Fruit fly (Drosophila melanogaster) whole organism, embryonic: ENCODE data around the gene CG9444.

Experiments
- Abd-B ChIP-seq: fragments of 200-800 bp; sonication (Bioruptor generic); optimal IDR thresholded peaks from 2 replicates; lab custom pipeline; 2018; ENCODE audit warnings: missing biosample characterization, mild to moderate bottlenecking, missing genetic modification characterization, moderate library complexity
- Adf1 ChIP-seq: fragments of 200-800 bp; sonication (Bioruptor generic); IDR thresholded peaks from 2 replicates; pipeline ENCODE4 v1.3.6; 2022; ENCODE audit warnings: missing biosample characterization, missing genetic modification characterization
- Atf-2 ChIP-seq: fragments of 200-800 bp; sonication (Bioruptor generic); optimal IDR thresholded peaks from 2 replicates; lab custom pipeline; 2016; ENCODE audit warnings: missing biosample characterization, missing genetic modification characterization
- CG11456 ChIP-seq: fragments of 200-800 bp; sonication (Bioruptor generic); IDR thresholded peaks from 3 replicates; pipeline ENCODE4 v1.3.6; 2022; ENCODE audit warnings: missing biosample characterization, missing genetic modification characterization
- CG11723 ChIP-seq: fragments of 200-800 bp; sonication (Bioruptor generic); optimal IDR thresholded peaks from 2 replicates; lab custom pipeline; 2017; ENCODE audit warnings: missing biosample characterization, mild to moderate bottlenecking, missing genetic modification characterization
- CG13287 ChIP-seq: fragments of 200-800 bp; sonication (Bioruptor generic); IDR thresholded peaks from 2 replicates; pipeline ENCODE4 v1.3.6; 2022; ENCODE audit warnings: missing biosample characterization, missing genetic modification characterization; ENCODE audit not compliant: partially characterized antibody
- CG13624 ChIP-seq: fragments of 200-800 bp; sonication (Bioruptor generic); optimal IDR thresholded peaks from 2 replicates; lab custom pipeline; 2016; ENCODE audit warnings: missing biosample characterization, missing genetic modification characterization
- CG14441 ChIP-seq: fragments of 200-800 bp; sonication (Bioruptor generic); IDR thresholded peaks from 2 replicates; pipeline ENCODE4 v1.3.6; 2022; ENCODE audit warnings: missing biosample characterization, missing genetic modification characterization
- CG15514 ChIP-seq: fragments of 200-800 bp; sonication (Bioruptor generic); optimal IDR thresholded peaks from 3 replicates; lab custom pipeline; 2017; ENCODE audit warnings: missing biosample characterization, missing genetic modification characterization, mild to moderate bottlenecking, moderate library complexity, missing genetic modification reagents
- CG1602 ChIP-seq: fragments of 200-800 bp; sonication (Bioruptor generic); optimal IDR thresholded peaks from 3 replicates; lab custom pipeline; 2016; ENCODE audit warnings: missing biosample characterization, missing genetic modification characterization
- CG16779 ChIP-seq: fragments of 200-800 bp; sonication (Bioruptor generic); IDR thresholded peaks from 2 replicates; pipeline ENCODE4 v1.3.6; 2022; ENCODE audit warnings: missing biosample characterization, missing genetic modification characterization
- CG17186 ChIP-seq: fragments of 200-800 bp; sonication (Bioruptor generic); optimal IDR thresholded peaks from 3 replicates; lab custom pipeline; 2017; ENCODE audit warnings: missing biosample characterization, missing genetic modification reagents, missing genetic modification characterization
- CG17568 ChIP-seq: fragments of 200-800 bp; sonication (Bioruptor generic); optimal IDR thresholded peaks from 2 replicates; lab custom pipeline; 2018; ENCODE audit warnings: missing biosample characterization, mild to moderate bottlenecking, missing genetic modification characterization, moderate library complexity
- CG17612 ChIP-seq: fragments of 200-800 bp; sonication (Bioruptor generic); IDR thresholded peaks from 2 replicates; pipeline ENCODE4 v1.3.6; 2022; ENCODE audit warnings: missing biosample characterization, missing genetic modification characterization
- CG1792 ChIP-seq: fragments of 200-800 bp; sonication (Bioruptor generic); optimal IDR thresholded peaks from 2 replicates; lab custom pipeline; 2016; ENCODE audit warnings: missing biosample characterization, missing genetic modification characterization
- CG18619 ChIP-seq: fragments of 200-800 bp; sonication (Bioruptor generic); optimal IDR thresholded peaks from 3 replicates; lab custom pipeline; 2017; ENCODE audit warnings: missing biosample characterization, mild to moderate bottlenecking, missing genetic modification characterization
- CG2199 ChIP-seq: fragments of 200-800 bp; sonication (Bioruptor generic); IDR thresholded peaks from 3 replicates; pipeline ENCODE4 v1.3.6; 2022; ENCODE audit warnings: missing biosample characterization, missing genetic modification characterization
- CG30431 ChIP-seq: fragments of 200-800 bp; sonication (Bioruptor generic); optimal IDR thresholded peaks from 2 replicates; lab custom pipeline; 2017; ENCODE audit warnings: missing biosample characterization, missing genetic modification characterization
- CG3065 ChIP-seq: fragments of 200-800 bp; sonication (Bioruptor generic); optimal IDR thresholded peaks from 2 replicates; lab custom pipeline; 2016; ENCODE audit warnings: missing biosample characterization, missing genetic modification characterization
- CG31365 ChIP-seq: fragments of 200-800 bp; sonication (Bioruptor generic); optimal IDR thresholded peaks from 2 replicates; lab custom pipeline; 2018; ENCODE audit warnings: missing biosample characterization, mild to moderate bottlenecking, missing genetic modification characterization
- CG3281 ChIP-seq: fragments of 200-800 bp; sonication (Bioruptor generic); optimal IDR thresholded peaks from 3 replicates; lab custom pipeline; 2017; ENCODE audit warnings: missing biosample characterization, mild to moderate bottlenecking, missing genetic modification characterization
- CG4282 ChIP-seq: fragments of 200-800 bp; sonication (Bioruptor generic); optimal IDR thresholded peaks from 2 replicates; lab custom pipeline; 2016; ENCODE audit warnings: missing biosample characterization, missing genetic modification characterization
- CG6813 ChIP-seq: fragments of 200-800 bp; sonication (Bioruptor generic); optimal IDR thresholded peaks from 2 replicates; lab custom pipeline; 2017; ENCODE audit warnings: missing biosample characterization, missing genetic modification characterization, mild to moderate bottlenecking, moderate library complexity, missing genetic modification reagents
- CG7372 ChIP-seq: fragments of 200-800 bp; sonication (Bioruptor generic); IDR thresholded peaks from 2 replicates; pipeline ENCODE4 v1.3.6; 2022; ENCODE audit warnings: missing biosample characterization, missing genetic modification characterization
- CG7745 ChIP-seq: fragments of 200-800 bp; sonication (Bioruptor generic); optimal IDR thresholded peaks from 2 replicates; lab custom pipeline; 2018; ENCODE audit warnings: missing biosample characterization, mild to moderate bottlenecking, missing genetic modification characterization, moderate library complexity
- CG7928 ChIP-seq: fragments of 200-800 bp; sonication (Bioruptor generic); optimal IDR thresholded peaks from 2 replicates; lab custom pipeline; 2017; ENCODE audit warnings: missing biosample characterization, mild to moderate bottlenecking, missing genetic modification characterization
- Chrac-16 ChIP-seq: fragments of 200-800 bp; sonication (Bioruptor generic); optimal IDR thresholded peaks from 3 replicates; lab custom pipeline; 2016; ENCODE audit warnings: missing biosample characterization, missing genetic modification characterization
- CkIIα-i1 ChIP-seq: fragments of 200-800 bp; sonication (Bioruptor generic); IDR thresholded peaks from 2 replicates; pipeline ENCODE4 v1.3.6; 2022; ENCODE audit warnings: missing biosample characterization, missing genetic modification characterization
- D19A ChIP-seq: fragments of 200-800 bp; optimal IDR thresholded peaks from 3 replicates; lab custom pipeline; 2019; ENCODE audit warnings: missing biosample characterization, mild to moderate bottlenecking, missing genetic modification characterization, moderate library complexity
- MESR4 ChIP-seq: fragments of 200-800 bp; sonication (Bioruptor generic); optimal IDR thresholded peaks from 2 replicates; lab custom pipeline; 2018; ENCODE audit warnings: missing biosample characterization, mild to moderate bottlenecking, missing genetic modification characterization, moderate library complexity
- Ptx1 ChIP-seq: fragments of 200-800 bp; sonication (Bioruptor generic); IDR thresholded peaks from 2 replicates; pipeline ENCODE4 v1.3.6; 2022; ENCODE audit warnings: missing biosample characterization, missing genetic modification characterization
- YL-1 ChIP-seq: fragments of 200-800 bp; sonication (Bioruptor generic); optimal IDR thresholded peaks from 3 replicates; lab custom pipeline; 2017; ENCODE audit warnings: missing biosample characterization, mild to moderate bottlenecking, missing genetic modification characterization
- az2 ChIP-seq: fragments of 200-800 bp; sonication (Bioruptor generic); optimal IDR thresholded peaks from 3 replicates; lab custom pipeline; 2016; ENCODE audit warnings: missing biosample characterization, missing genetic modification characterization
- bcd ChIP-seq: fragments of 200-800 bp; sonication (Bioruptor generic); optimal IDR thresholded peaks from 2 replicates; lab custom pipeline; 2017; ENCODE audit warnings: missing biosample characterization, mild to moderate bottlenecking, missing genetic modification characterization
- bigmax ChIP-seq: fragments of 200-800 bp; sonication (Bioruptor generic); optimal IDR thresholded peaks from 2 replicates; lab custom pipeline; 2018; ENCODE audit warnings: missing biosample characterization, mild to moderate bottlenecking, missing genetic modification characterization
- chm ChIP-seq: fragments of 200-800 bp; sonication (Bioruptor generic); IDR thresholded peaks from 2 replicates; pipeline ENCODE4 v1.3.6; 2022; ENCODE audit warnings: missing biosample characterization, missing genetic modification characterization
- crc ChIP-seq: fragments of 200-800 bp; sonication (Bioruptor generic); optimal IDR thresholded peaks from 2 replicates; lab custom pipeline; 2016; ENCODE audit warnings: missing biosample characterization, missing genetic modification characterization
- fd3F ChIP-seq: fragments of 200-800 bp; sonication (Bioruptor generic); optimal IDR thresholded peaks from 2 replicates; lab custom pipeline; 2018; ENCODE audit warnings: missing biosample characterization, mild to moderate bottlenecking, missing genetic modification characterization, moderate library complexity
- grn ChIP-seq: fragments of 200-800 bp; sonication (Bioruptor generic); optimal IDR thresholded peaks from 3 replicates; lab custom pipeline; 2017; ENCODE audit warnings: missing biosample characterization, missing genetic modification characterization
- gsb ChIP-seq: fragments of 200-800 bp; sonication (Bioruptor generic); IDR thresholded peaks from 2 replicates; pipeline ENCODE4 v1.3.6; 2022; ENCODE audit warnings: missing biosample characterization, missing genetic modification characterization
- h ChIP-seq: fragments of >200 bp; optimal IDR thresholded peaks from 2 replicates; lab custom pipeline; 2017
- hbn ChIP-seq: fragments of 200-800 bp; sonication (Bioruptor generic); IDR thresholded peaks from 2 replicates; pipeline ENCODE4 v1.3.6; 2022; ENCODE audit warnings: missing biosample characterization, missing genetic modification characterization; ENCODE audit not compliant: partially characterized antibody
- peb ChIP-seq: fragments of 200-800 bp; sonication (Bioruptor generic); IDR thresholded peaks from 2 replicates; pipeline ENCODE4 v1.3.6; 2022; ENCODE audit warnings: missing biosample characterization, missing genetic modification characterization
- row ChIP-seq: fragments of 200-800 bp; sonication (Bioruptor generic); IDR thresholded peaks from 3 replicates; pipeline ENCODE4 v1.3.6; 2022; ENCODE audit warnings: missing biosample characterization, missing genetic modification characterization
- seq ChIP-seq: fragments of 200-800 bp; sonication (Bioruptor generic); IDR thresholded peaks from 2 replicates; pipeline ENCODE4 v1.3.6; 2022; ENCODE audit warnings: missing biosample characterization, missing genetic modification characterization
- shn ChIP-seq: fragments of 200-800 bp; sonication (Bioruptor generic); optimal IDR thresholded peaks from 3 replicates; lab custom pipeline; 2016; ENCODE audit warnings: missing biosample characterization, missing genetic modification characterization
- slp2 ChIP-seq: fragments of 200-800 bp; sonication (Bioruptor generic); optimal IDR thresholded peaks from 2 replicates; lab custom pipeline; 2016; ENCODE audit warnings: missing biosample characterization, missing genetic modification characterization
- sug ChIP-seq: fragments of 200-800 bp; optimal IDR thresholded peaks from 2 replicates; lab custom pipeline; 2019; ENCODE audit warnings: missing biosample characterization, mild to moderate bottlenecking, missing genetic modification characterization, moderate library complexity
- usp ChIP-seq: fragments of >200 bp; optimal IDR thresholded peaks from 2 replicates; lab custom pipeline; 2017; ENCODE audit warnings: missing biosample characterization, missing genetic modification characterization
- vvl ChIP-seq: fragments of 200-800 bp; sonication (Bioruptor generic); IDR thresholded peaks from 2 replicates; pipeline ENCODE4 v1.3.6; 2022; ENCODE audit warnings: missing biosample characterization, missing genetic modification characterization
- zfh1 ChIP-seq: fragments of 200-800 bp; sonication (Bioruptor generic); IDR thresholded peaks from 3 replicates; pipeline ENCODE4 v1.3.6; 2022; ENCODE audit warnings: missing biosample characterization, missing genetic modification characterization

The CG9444 gene

DNA sequence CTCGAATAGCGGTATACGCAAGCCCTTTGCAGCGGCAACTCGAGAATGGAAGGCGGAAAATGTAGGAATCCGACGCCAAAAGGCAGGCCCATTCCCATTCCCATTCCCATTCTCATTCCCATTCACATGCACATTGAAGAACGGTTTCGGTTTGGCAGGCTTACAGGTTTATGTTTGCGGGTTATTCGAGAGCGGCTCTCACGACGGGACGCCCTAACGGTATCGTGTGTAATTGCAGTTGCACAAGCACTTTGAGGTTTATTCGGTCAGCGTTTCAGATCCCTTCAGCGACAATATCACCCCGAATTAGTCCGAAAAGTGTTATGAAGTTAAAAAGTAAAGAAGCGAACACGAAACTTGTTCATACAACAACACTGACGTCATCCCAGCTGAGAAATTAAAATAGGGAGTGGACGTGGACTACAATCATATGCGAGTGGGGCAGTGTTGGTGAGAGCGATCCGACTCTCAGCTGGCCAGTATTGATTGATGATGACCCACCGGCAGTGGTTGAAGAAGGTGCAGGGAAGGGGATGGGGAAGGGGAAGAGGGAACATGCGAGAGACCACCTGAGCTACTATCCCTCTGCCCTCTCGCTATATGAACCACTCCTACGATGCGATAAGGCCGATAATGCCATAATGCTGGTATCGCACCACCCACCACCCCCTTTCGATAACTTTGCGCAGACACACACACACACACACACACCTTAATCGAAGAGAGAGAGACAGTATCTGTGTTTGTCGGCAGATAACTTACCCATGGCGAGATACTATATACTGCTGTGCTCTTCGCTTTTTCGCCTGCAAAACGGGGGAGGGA is 20.3 kb upstream of the CG9444 start (continued):
- TF ChIP-seq CG17612 (GFP tag; lab: Robert Waterston, UW), result no peak
- no peak for TF ChIP-seq YL-1 (GFP tag; lab: Kevin White, UChicago)
- TF ChIP-seq seq (GFP tag; lab: Robert Waterston, UW), result no peak
- no peak for TF ChIP-seq CG16779 (GFP tag; lab: Robert Waterston, UW)
- TF ChIP-seq CG4282 (GFP tag; lab: Kevin White, UChicago), result no peak
- no peak for TF ChIP-seq CG14441 (GFP tag; lab: Robert Waterston, UW)
- no peak for TF ChIP-seq CG13624 (GFP tag; lab: Kevin White, UChicago)
- no peak for TF ChIP-seq CG11456 (GFP tag; lab: Robert Waterston, UW)
- TF ChIP-seq fd3F (GFP tag; lab: Kevin White, UChicago), result no peak
- no peak for TF ChIP-seq CG7372 (GFP tag; lab: Robert Waterston, UW)
- no peak for TF ChIP-seq CG13287 (GFP tag; lab: Robert Waterston, UW)
- TF ChIP-seq bcd (GFP tag; lab: Kevin White, UChicago), result no peak
- TF ChIP-seq CG6813 (GFP tag; lab: Kevin White, UChicago), result no peak
- no peak for TF ChIP-seq D19A (tag; lab: Kevin White, UChicago)
- no peak for TF ChIP-seq hbn (GFP tag; lab: Robert Waterston, UW)
- no peak for TF ChIP-seq CG2199 (GFP tag; lab: Robert Waterston, UW)
- TF ChIP-seq Atf-2 (GFP tag; lab: Kevin White, UChicago), result no peak
- TF ChIP-seq CG1602, result no peak
- no peak for TF ChIP-seq vvl (GFP tag; lab: Robert Waterston, UW)
- TF ChIP-seq Adf1 (GFP tag; lab: Robert Waterston, UW), result no peak
- no peak for TF ChIP-seq CG3065 (GFP tag; lab: Kevin White, UChicago)
- TF ChIP-seq CkIIα-i1 (GFP tag; lab: Robert Waterston, UW), result no peak
- no peak for TF ChIP-seq zfh1
- no peak for TF ChIP-seq bigmax (GFP tag; lab: Kevin White, UChicago)
- TF ChIP-seq slp2 (GFP tag; lab: Kevin White, UChicago), result no peak
- no peak for TF ChIP-seq shn (GFP tag; lab: Kevin White, UChicago)
- no peak for TF ChIP-seq CG17186
- TF ChIP-seq chm (GFP tag; lab: Robert Waterston, UW), result no peak
- TF ChIP-seq CG17568, result no peak
- no peak for TF ChIP-seq h (lab: Kevin White, UChicago)
- peak; percentile 89 for TF ChIP-seq sug (tag; lab: Kevin White, UChicago)
- no peak for TF ChIP-seq Chrac-16 (GFP tag; lab: Kevin White, UChicago)
- TF ChIP-seq CG1792, result no peak
- no peak for TF ChIP-seq CG7928 (GFP tag; lab: Kevin White, UChicago)
- TF ChIP-seq usp (GFP tag; lab: Kevin White, UChicago), result no peak
- no peak for TF ChIP-seq CG11723 (GFP tag; lab: Kevin White, UChicago)
- no peak for TF ChIP-seq peb (GFP tag; lab: Robert Waterston, UW)
- TF ChIP-seq az2 (GFP tag; lab: Kevin White, UChicago), result no peak
- TF ChIP-seq row (GFP tag; lab: Robert Waterston, UW), result no peak
- TF ChIP-seq crc, result no peak
- TF ChIP-seq Abd-B (GFP tag; lab: Kevin White, UChicago), result no peak
- no peak for TF ChIP-seq Ptx1
- no peak for TF ChIP-seq gsb (GFP tag; lab: Robert Waterston, UW)
- no peak for TF ChIP-seq CG30431 (GFP tag; lab: Kevin White, UChicago)
- TF ChIP-seq MESR4 (GFP tag; lab: Kevin White, UChicago), result no peak
- no peak for TF ChIP-seq CG31365 (tag; lab: Kevin White, UChicago)
- TF ChIP-seq grn (GFP tag; lab: Kevin White, UChicago), result peak; percentile 98
- peak; percentile 7 for TF ChIP-seq CG15514 (GFP tag; lab: Kevin White, UChicago)
- no peak for TF ChIP-seq CG7745 (tag; lab: Kevin White, UChicago)
- TF ChIP-seq CG18619 (GFP tag; lab: Kevin White, UChicago), result peak; percentile 15
- TF ChIP-seq CG3281 (GFP tag; lab: Kevin White, UChicago), result no peak
